Worm (Caenorhabditis elegans): Measurements from ENCODE around the gene C42D8.9.

The C42D8.9 gene

ce11 chrX:5085465-5085864 lies 21.4 kb downstream of the C42D8.9 start (continued):
- TF ChIP-seq nhr-12 (tag; optimal IDR thresholded peaks at IDR 0.05) (no peak), snpc-4 (tag; optimal IDR thresholded peaks at IDR 0.05) (peak; percentile 23), egl-27 (tag; optimal IDR thresholded peaks at IDR 0.05) (peak; percentile 89), ceh-16 (tag; optimal IDR thresholded peaks at IDR 0.05) (no peak), elt-1 (tag; optimal IDR thresholded peaks at IDR 0.05) (no peak), C34F6.9 (tag; optimal IDR thresholded peaks at IDR 0.05) (peak; percentile 74), R02D3.7 (tag; optimal IDR thresholded peaks at IDR 0.05) (no peak), Y55F3AM.14 (GFP tag; optimal IDR thresholded peaks at IDR 0.05) (peak; percentile 83), nhr-11 (tag; optimal IDR thresholded peaks at IDR 0.05) (peak; percentile 8), elt-3 (tag; optimal IDR thresholded peaks at IDR 0.05) (no peak), ztf-4 (tag; optimal IDR thresholded peaks at IDR 0.05) (peak; percentile 47), sma-9 (GFP tag; optimal IDR thresholded peaks at IDR 0.05) (peak; percentile 80), sma-9 (tag; optimal IDR thresholded peaks at IDR 0.05) (no peak), nhr-77 (tag; optimal IDR thresholded peaks at IDR 0.05) (no peak), mbf-1 (tag; optimal IDR thresholded peaks at IDR 0.05) (no peak), zag-1 (tag; optimal IDR thresholded peaks at IDR 0.05) (peak; percentile 55), ceh-82 (tag; optimal IDR thresholded peaks at IDR 0.05) (no peak), skn-1 (tag; optimal IDR thresholded peaks at IDR 0.05) (no peak), mdl-1 (tag; optimal IDR thresholded peaks at IDR 0.05) (peak in 1 of 2 experiments; percentile 49), ztf-1 (GFP tag; conservative IDR thresholded peaks at IDR 0.05) (no peak)

ce11 chrX:5084495-5084894 lies 22.3 kb downstream of the C42D8.9 start, which contains the start of gene ets-5:
TSS of gene ets-5 (minus strand) at chrX:5084526.
- TF ChIP-seq sma-9 (GFP tag; optimal IDR thresholded peaks at IDR 0.05) = no peak
- no peak for TF ChIP-seq sma-9 (tag; optimal IDR thresholded peaks at IDR 0.05)
- TF ChIP-seq lin-39 (tag; optimal IDR thresholded peaks at IDR 0.05) = no peak
- no peak for TF ChIP-seq F13H6.1 (tag; optimal IDR thresholded peaks at IDR 0.05)
- TF ChIP-seq nhr-12 (tag; optimal IDR thresholded peaks at IDR 0.05) = no peak
- TF ChIP-seq ztf-1 (GFP tag; conservative IDR thresholded peaks at IDR 0.05) = no peak
- TF ChIP-seq crh-2 (tag; optimal IDR thresholded peaks at IDR 0.05) = no peak
- no peak for TF ChIP-seq C34F6.9 (tag; optimal IDR thresholded peaks at IDR 0.05)
- no peak for TF ChIP-seq nhr-77 (tag; optimal IDR thresholded peaks at IDR 0.05)
- TF ChIP-seq skn-1 (tag; optimal IDR thresholded peaks at IDR 0.05) = no peak
- TF ChIP-seq sem-4 (tag; optimal IDR thresholded peaks at IDR 0.05) = no peak
- TF ChIP-seq ceh-16 (tag; optimal IDR thresholded peaks at IDR 0.05) = no peak
- TF ChIP-seq lin-13 (GFP tag; optimal IDR thresholded peaks at IDR 0.05) = no peak
- no peak for TF ChIP-seq nhr-237 (tag; optimal IDR thresholded peaks at IDR 0.05)
- no peak for TF ChIP-seq ztf-11 (tag; optimal IDR thresholded peaks at IDR 0.05)
- TF ChIP-seq lin-11 (tag; optimal IDR thresholded peaks at IDR 0.05) = no peak
- no peak for TF ChIP-seq ama-1 (optimal IDR thresholded peaks at IDR 0.05)
- no peak for TF ChIP-seq aly-2 (tag; optimal IDR thresholded peaks at IDR 0.05)
- TF ChIP-seq R02D3.7 (tag; optimal IDR thresholded peaks at IDR 0.05) = no peak
- TF ChIP-seq mdl-1 (tag; optimal IDR thresholded peaks at IDR 0.05) = no peak
- TF ChIP-seq ztf-4 (tag; optimal IDR thresholded peaks at IDR 0.05) = no peak

DNA sequence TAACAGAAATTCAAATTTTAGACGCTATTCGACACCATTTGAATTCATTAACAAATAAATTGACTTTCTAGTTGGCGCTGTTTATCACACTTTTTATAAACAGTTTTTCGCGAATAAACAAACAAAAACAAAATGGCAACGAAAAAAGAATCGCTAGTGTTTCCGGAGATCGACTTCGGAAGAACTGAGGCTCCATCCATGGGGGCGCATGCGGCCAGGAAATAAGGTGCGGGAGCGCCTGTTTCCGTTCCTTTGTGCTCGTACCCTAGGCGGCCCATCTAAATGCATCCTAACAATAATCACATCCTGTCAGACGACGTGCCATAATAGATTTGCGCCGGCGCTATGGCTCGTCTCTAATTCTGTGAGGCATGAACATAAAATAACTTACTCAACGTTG lies 22.8 kb downstream of the C42D8.9 start:
- TF ChIP-seq mdl-1 (tag; optimal IDR thresholded peaks at IDR 0.05) (no peak), nhr-6 (tag; optimal IDR thresholded peaks at IDR 0.05) (no peak), aly-2 (tag; optimal IDR thresholded peaks at IDR 0.05) (no peak), F13H6.1 (tag; optimal IDR thresholded peaks at IDR 0.05) (no peak)

- peak; percentile 63 for TF ChIP-seq nhr-25 (tag; optimal IDR thresholded peaks at IDR 0.05)
- TF ChIP-seq sma-3 (GFP tag; optimal IDR thresholded peaks at IDR 0.05) = peak; percentile 40
- TF ChIP-seq mbf-1 (tag; optimal IDR thresholded peaks at IDR 0.05) = no peak
- TF ChIP-seq alr-1 (tag; optimal IDR thresholded peaks at IDR 0.05) = no peak
- TF ChIP-seq C34F6.9 (tag; optimal IDR thresholded peaks at IDR 0.05) = no peak
- TF ChIP-seq zag-1 (tag; optimal IDR thresholded peaks at IDR 0.05) = no peak
- TF ChIP-seq crh-2 (tag; optimal IDR thresholded peaks at IDR 0.05) = peak; percentile 1
- TF ChIP-seq sma-9 (GFP tag; optimal IDR thresholded peaks at IDR 0.05) = peak; percentile 46
- TF ChIP-seq sma-9 (tag; optimal IDR thresholded peaks at IDR 0.05) = no peak
Measured at ce11 chrX:5079297-5079696, 27.5 kb downstream of the C42D8.9 start.

ce11 chrX:5077696-5078343 lies 29.0 kb downstream of the C42D8.9 start, which contains the start of gene cal-5:
TSS of gene cal-5 (minus strand) at chrX:5077961.
- peak; percentile 49 for TF ChIP-seq fos-1 (tag; optimal IDR thresholded peaks at IDR 0.05)
- TF ChIP-seq blmp-1 (tag; optimal IDR thresholded peaks at IDR 0.05; ENCODE audit: insufficient read depth) = peak; percentile 47
- peak; percentile 27 for TF ChIP-seq crh-2 (tag; optimal IDR thresholded peaks at IDR 0.05)
- no peak for TF ChIP-seq skn-1 (tag; optimal IDR thresholded peaks at IDR 0.05)
- TF ChIP-seq ama-1 (optimal IDR thresholded peaks at IDR 0.05) = peak; percentile 45
- no peak for TF ChIP-seq nhr-23 (tag; optimal IDR thresholded peaks at IDR 0.05)
- TF ChIP-seq ztf-11 (tag; optimal IDR thresholded peaks at IDR 0.05) = no peak
- peak; percentile 71 for TF ChIP-seq nhr-21 (tag; optimal IDR thresholded peaks at IDR 0.05)
- TF ChIP-seq sma-9 (GFP tag; optimal IDR thresholded peaks at IDR 0.05) = peak; percentile 36
- TF ChIP-seq sma-9 (tag; optimal IDR thresholded peaks at IDR 0.05) = no peak
- TF ChIP-seq F13H6.1 (tag; optimal IDR thresholded peaks at IDR 0.05) = peak; percentile 41
- TF ChIP-seq nhr-129 (tag; optimal IDR thresholded peaks at IDR 0.05) = peak; percentile 12
- peak; percentile 51 for TF ChIP-seq sma-3 (GFP tag; optimal IDR thresholded peaks at IDR 0.05)
- TF ChIP-seq mdl-1 (tag; optimal IDR thresholded peaks at IDR 0.05) = peak in 1 of 2 experiments; percentile 4
- peak; percentile 35 for TF ChIP-seq Y55F3AM.14 (GFP tag; optimal IDR thresholded peaks at IDR 0.05)
- no peak for TF ChIP-seq nhr-237 (tag; optimal IDR thresholded peaks at IDR 0.05)
